Worm (Caenorhabditis elegans) whole organism, late embryonic: ENCODE data around the gene C28H8.2.

ENCODE experiments used
- ahr-1 ChIP-seq: sonication (generic microtip); optimal IDR thresholded peaks from 2 replicates; lab custom pipeline; 2016; ENCODE audit warnings: missing genetic modification characterization, missing compliant biosample characterization
- ceh-18 ChIP-seq: sonication (generic microtip); optimal IDR thresholded peaks from 2 replicates; lab custom pipeline; 2016; ENCODE audit warnings: missing genetic modification characterization, missing compliant biosample characterization
- ceh-2 ChIP-seq: sonication (generic microtip); optimal IDR thresholded peaks from 2 replicates; lab custom pipeline; 2016; ENCODE audit warnings: missing genotype, missing genetic modification characterization, missing compliant biosample characterization
- ceh-34 ChIP-seq: sonication (generic microtip); optimal IDR thresholded peaks from 2 replicates; lab custom pipeline; 2016; ENCODE audit warnings: mild to moderate bottlenecking, missing genetic modification characterization, missing compliant biosample characterization
- elt-2 ChIP-seq: sonication (generic microtip); optimal IDR thresholded peaks from 2 replicates; lab custom pipeline; 2016; ENCODE audit warnings: missing genetic modification reagents, missing genetic modification characterization, missing compliant biosample characterization
- ets-4 ChIP-seq: sonication (generic microtip); optimal IDR thresholded peaks from 2 replicates; lab custom pipeline; 2016; ENCODE audit warnings: missing genetic modification characterization, missing compliant biosample characterization
- fax-1 ChIP-seq: sonication (generic microtip); optimal IDR thresholded peaks from 2 replicates; lab custom pipeline; 2016; ENCODE audit warnings: missing genotype, missing genetic modification characterization, missing compliant biosample characterization
- fkh-10 ChIP-seq: fragments of 150-350 bp; optimal IDR thresholded peaks from 2 replicates; lab custom pipeline; 2014; ENCODE audit warnings: missing biosample characterization, missing genetic modification reagents, missing genetic modification characterization
- gmeb-2 ChIP-seq: sonication (generic microtip); optimal IDR thresholded peaks from 2 replicates; lab custom pipeline; 2016; ENCODE audit warnings: missing genetic modification characterization, inconsistent platforms, missing compliant biosample characterization
- hlh-15 ChIP-seq: sonication (generic microtip); optimal IDR thresholded peaks from 2 replicates; lab custom pipeline; 2016; ENCODE audit warnings: missing genetic modification characterization, missing compliant biosample characterization
- hlh-8 ChIP-seq: sonication (generic microtip); optimal IDR thresholded peaks from 2 replicates; lab custom pipeline; 2016; ENCODE audit warnings: missing genotype, missing genetic modification characterization, missing compliant biosample characterization
- lim-6 ChIP-seq: sonication (generic microtip); optimal IDR thresholded peaks from 2 replicates; lab custom pipeline; 2016; ENCODE audit warnings: missing genetic modification characterization, missing compliant biosample characterization
- lin-11 ChIP-seq: fragments of 200-800 bp; sonication (Bioruptor generic); optimal IDR thresholded peaks from 2 replicates; lab custom pipeline; 2018; ENCODE audit warnings: mild to moderate bottlenecking, missing genetic modification characterization, missing compliant biosample characterization
- nfya-1 ChIP-seq: sonication (generic microtip); optimal IDR thresholded peaks from 2 replicates; lab custom pipeline; 2017; ENCODE audit warnings: missing genetic modification characterization, mild to moderate bottlenecking, missing compliant biosample characterization, antibody characterized with exemption, moderate library complexity
- nhr-232 ChIP-seq: sonication (generic microtip); optimal IDR thresholded peaks from 2 replicates; lab custom pipeline; 2016; ENCODE audit warnings: missing genetic modification characterization, missing compliant biosample characterization
- npax-4 ChIP-seq: sonication (generic microtip); optimal IDR thresholded peaks from 2 replicates; lab custom pipeline; 2016; ENCODE audit warnings: missing genetic modification characterization, missing compliant biosample characterization
- pag-3 ChIP-seq: sonication (generic microtip); optimal IDR thresholded peaks from 2 replicates; lab custom pipeline; 2016; ENCODE audit warnings: missing compliant biosample characterization, missing genetic modification characterization, borderline replicate concordance
- pat-9 ChIP-seq: fragments of 200-800 bp; sonication (Bioruptor generic); optimal IDR thresholded peaks from 2 replicates; lab custom pipeline; 2018; ENCODE audit warnings: mild to moderate bottlenecking, missing genetic modification characterization, moderate library complexity, missing compliant biosample characterization
- pax-1 ChIP-seq: fragments of 150-350 bp; optimal IDR thresholded peaks from 2 replicates; lab custom pipeline; 2014; ENCODE audit warnings: missing biosample characterization, missing genetic modification characterization
- pha-4 ChIP-seq: fragments of 150-350 bp; optimal IDR thresholded peaks from 2 replicates; lab custom pipeline; 2018; ENCODE audit warnings: missing biosample characterization, missing genetic modification reagents, missing genetic modification characterization
- rnt-1 ChIP-seq: sonication (generic microtip); optimal IDR thresholded peaks from 2 replicates; lab custom pipeline; 2016; ENCODE audit warnings: missing genetic modification characterization, missing compliant biosample characterization
- ttx-3 ChIP-seq: sonication (generic microtip); optimal IDR thresholded peaks from 2 replicates; lab custom pipeline; 2016; ENCODE audit warnings: missing genetic modification reagents, missing genetic modification characterization, missing compliant biosample characterization
- unc-42 ChIP-seq: sonication (generic microtip); optimal IDR thresholded peaks from 2 replicates; lab custom pipeline; 2016; ENCODE audit warnings: missing genotype, missing genetic modification characterization, missing compliant biosample characterization
- unc-55 ChIP-seq: sonication (generic microtip); optimal IDR thresholded peaks from 2 replicates; lab custom pipeline; 2017; ENCODE audit warnings: missing biosample characterization, missing genetic modification reagents, missing genetic modification characterization

C28H8.2 gene

DNA sequence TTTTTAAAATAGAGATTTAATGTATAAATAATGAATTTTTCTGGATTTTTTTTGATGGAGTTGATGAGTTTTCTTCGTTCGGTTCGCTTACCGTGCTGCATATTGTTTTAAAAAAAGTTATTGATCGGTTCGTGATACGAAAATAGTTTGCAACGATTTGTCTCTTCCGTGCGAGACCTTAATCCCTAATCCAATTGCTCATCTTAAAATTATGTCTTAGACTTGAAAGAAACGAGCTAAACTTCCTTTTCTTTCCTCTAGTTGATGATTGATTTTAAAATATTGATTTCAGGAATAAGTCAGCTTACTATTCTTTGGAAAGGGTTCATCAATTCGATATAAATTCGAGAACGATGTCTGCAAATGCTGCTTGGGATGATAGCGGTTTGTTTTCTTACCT lies 11.7 kb upstream of the C28H8.2 start, which contains the start of gene C28H8.3:
C28H8.3 (plus strand) TSS at position 293 of the 400 bp plus-strand sequence.
- TF ChIP-seq pat-9 (tag; lab: Kevin White, UChicago) (no peak), hlh-15 (tag; lab: Kevin White, UChicago) (no peak)

DNA sequence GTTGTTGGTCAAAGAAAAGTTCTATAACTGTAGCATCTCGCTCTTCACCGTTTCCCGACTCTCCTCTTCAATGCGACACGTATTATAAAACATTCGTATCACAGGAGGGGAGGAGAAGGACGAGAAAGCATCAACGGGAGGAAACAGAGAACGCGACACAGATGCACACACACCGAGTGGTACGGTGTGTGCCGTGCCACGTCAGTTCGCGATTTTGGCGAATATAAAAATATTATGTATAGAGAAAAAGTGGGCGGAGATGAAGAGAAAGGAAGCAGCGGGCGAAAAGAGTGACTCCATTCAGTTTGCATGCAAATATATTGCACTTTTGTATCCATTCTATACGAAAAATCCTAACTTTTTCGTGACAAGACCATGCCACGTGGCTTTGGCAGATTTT lies 5.4 kb upstream of the C28H8.2 start:
- TF ChIP-seq fkh-10: no peak
- no peak for TF ChIP-seq ceh-34 (tag; lab: Kevin White, UChicago)
- TF ChIP-seq nfya-1 (tag; lab: Kevin White, UChicago): peak; percentile 55
- TF ChIP-seq pha-4 (tag; lab: Kevin White, UChicago): no peak
- TF ChIP-seq elt-2 (tag; lab: Kevin White, UChicago): peak; percentile 5

DNA sequence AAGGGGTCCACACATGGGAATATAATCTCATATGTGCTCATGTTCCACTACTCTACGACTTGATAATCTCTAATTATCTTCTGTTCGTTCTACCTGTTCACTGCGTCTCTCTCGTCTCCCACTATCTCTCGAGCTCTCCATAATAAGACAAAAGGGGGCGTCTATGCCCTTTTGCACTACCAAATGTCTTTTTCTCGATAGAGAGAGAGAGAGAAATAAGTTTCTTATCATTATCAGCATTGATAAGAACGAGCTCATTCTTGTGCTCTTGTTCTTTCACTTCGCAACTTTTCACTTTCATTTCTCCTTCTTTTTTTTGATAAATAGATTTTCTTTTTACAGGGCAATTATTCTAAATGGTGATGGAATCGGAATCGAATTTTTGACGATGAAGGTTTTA lies 4.2 kb upstream of the C28H8.2 start:
- no peak for TF ChIP-seq unc-42
- no peak for TF ChIP-seq lin-11
- peak; percentile 94 for TF ChIP-seq elt-2 (tag; lab: Kevin White, UChicago)

DNA sequence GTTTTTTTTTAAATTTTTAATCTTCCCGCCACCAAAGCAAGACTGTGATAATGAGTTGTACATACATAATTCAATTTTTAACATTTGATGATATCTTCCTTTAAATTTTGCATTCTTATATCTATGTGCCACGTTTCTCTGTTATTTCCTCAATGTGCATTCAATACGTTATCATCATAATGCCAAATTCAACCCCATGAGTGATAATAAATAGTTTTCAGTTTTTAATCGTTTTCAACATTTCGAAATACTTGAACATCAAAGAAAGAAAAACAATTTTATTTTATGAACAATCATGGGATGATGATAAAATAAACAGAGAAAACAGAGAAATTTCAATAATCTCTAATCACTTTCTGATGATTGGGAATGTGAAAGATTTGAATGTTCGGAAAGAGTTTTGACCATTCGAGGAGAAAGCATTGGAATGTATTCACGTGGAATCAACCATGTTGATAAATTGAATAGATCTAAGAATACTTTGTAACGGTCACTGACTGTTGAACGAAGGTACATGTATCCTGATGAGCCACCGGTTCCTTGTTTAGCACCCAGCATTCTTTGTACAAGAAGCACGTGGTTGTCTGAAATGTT lies 2.7 kb upstream of the C28H8.2 start:
- TF ChIP-seq ceh-34 (tag; lab: Kevin White, UChicago) (no peak), elt-2 (tag; lab: Kevin White, UChicago) (peak; percentile 23), pag-3 (tag; lab: Kevin White, UChicago) (no peak), gmeb-2 (tag; lab: Kevin White, UChicago) (no peak)

DNA sequence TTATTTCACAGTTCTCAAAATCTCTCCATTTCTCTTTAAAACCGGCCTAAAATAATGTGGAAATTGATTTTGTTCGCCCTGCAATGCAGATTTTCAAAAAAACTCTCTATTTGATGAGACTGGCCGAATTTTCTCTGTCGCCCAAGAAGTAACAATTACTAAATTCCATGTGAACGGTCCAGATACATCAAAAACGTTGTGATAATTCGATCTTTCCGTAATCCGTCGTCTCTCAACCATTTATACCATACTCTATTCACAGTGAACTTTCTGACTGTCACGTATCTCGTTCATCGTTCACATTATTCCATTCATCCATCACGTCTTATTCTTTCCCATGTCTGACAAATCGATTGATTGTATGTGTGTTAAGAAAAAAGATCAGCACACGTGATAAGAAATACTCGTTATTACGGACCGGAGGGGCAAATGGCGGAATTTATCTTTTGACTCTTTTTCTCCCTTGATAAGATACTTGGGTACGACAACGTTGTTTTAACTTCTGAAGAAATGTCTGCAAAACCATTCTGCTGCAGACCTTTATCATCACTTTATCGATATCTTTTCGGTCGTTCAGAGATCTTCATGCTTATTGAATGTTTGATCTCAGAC lies 1.1 kb downstream of the C28H8.2 start:
- TF ChIP-seq elt-2 (tag; lab: Kevin White, UChicago) (peak; percentile 14), pax-1 (tag; lab: Kevin White, UChicago) (no peak)

DNA sequence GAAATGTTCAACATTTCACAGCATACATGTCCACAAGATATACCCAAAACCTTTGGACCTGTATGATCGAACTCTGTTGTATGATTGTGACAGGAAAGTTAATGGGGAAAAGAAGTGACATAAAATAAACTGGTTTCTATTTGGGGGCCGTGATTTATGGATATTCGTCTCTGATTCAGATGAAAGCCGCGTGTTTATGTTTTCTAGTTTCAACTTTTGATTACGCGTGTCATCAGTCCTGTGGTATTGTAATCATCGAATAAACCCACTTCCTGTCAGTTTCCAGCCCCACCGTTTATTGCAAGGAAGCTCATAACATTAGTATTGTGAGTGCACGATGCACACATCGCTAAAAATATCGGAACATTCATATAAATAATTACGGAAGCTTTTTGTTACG lies 2.1 kb downstream of the C28H8.2 start:
- no peak for TF ChIP-seq ahr-1 (tag; lab: Kevin White, UChicago)
- TF ChIP-seq ceh-18 (tag; lab: Kevin White, UChicago): no peak

DNA sequence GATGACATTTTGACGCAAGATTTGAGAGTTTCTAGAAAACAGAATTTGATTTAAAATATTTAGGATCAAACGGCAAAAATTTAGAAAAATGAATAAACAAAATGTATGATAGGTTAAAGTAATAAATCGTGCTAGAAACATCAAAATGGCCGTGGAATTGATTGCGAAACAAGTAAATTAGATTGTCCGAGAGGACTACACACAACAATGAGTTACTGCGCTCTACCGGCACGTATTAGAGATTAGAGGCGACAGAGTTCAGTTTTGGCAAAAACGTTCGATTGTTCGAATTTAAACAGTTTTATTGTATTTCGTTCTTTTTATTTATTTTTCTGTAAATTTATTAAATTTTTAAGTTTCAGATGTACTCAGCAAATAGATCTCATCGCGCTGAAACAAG lies 5.6 kb downstream of the C28H8.2 start, which contains the start of the genes dnc-2 and bcl-7:
dnc-2 (minus strand) TSS at position 33 of the 400 bp plus-strand sequence.
bcl-7 (plus strand) TSS at position 363 of the 400 bp plus-strand sequence.
- TF ChIP-seq fax-1 (no peak), unc-42 (peak; percentile 26)

DNA sequence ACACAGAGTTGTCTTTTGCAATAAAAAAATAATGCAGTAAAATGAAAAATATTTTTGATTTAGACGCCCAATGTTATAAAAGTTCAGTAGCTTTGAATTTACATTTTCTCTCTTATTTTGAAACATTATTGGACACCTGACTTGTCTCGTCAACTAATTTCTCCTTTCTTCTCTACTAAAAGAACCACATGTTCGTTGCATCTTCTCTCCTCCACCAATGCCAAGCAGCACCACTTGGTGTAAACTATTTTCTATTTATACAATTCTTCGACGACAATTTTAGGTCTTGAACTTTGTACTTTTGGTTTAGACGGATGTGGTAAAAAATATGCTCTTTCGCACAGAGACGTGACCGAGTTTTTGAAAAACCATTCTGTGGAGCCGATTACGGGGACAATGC lies 10.5 kb downstream of the C28H8.2 start:
- TF ChIP-seq rnt-1: peak; percentile 0
- no peak for TF ChIP-seq lim-6 (tag; lab: Kevin White, UChicago)
- TF ChIP-seq ceh-2 (tag; lab: Kevin White, UChicago): no peak
- TF ChIP-seq hlh-8: peak; percentile 25
- TF ChIP-seq nhr-232 (tag; lab: Kevin White, UChicago): no peak
- peak; percentile 26 for TF ChIP-seq unc-55 (GFP tag; lab: Kevin White, UChicago)

DNA sequence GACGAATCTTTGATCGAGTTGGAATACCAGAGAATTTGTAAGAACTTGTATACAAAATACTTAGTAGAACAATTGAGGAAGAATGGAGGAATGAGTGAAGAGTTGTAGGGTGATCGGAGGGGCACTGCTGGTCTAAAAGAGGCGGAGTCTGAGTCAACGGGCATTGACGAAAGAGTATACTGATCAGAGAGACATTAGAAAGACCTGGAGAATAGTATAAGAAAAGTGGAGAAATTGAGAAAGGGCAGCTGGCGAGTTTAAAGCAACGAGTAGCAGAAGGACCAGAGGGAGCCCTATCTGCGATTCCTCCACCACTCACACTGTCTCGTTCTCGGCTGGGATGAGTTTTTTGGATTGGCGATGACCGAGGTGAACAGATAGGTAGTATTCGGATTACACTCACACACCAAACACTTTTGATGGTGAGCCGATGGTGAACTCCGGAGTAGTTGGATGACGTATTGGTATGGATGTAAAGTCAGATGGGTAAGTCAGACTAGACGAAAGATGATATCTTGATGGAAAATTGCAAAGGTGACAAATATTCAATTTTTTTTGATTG lies 11.4 kb downstream of the C28H8.2 start, which contains the start of gene EGAP1.5:
EGAP1.5 (plus strand) TSS at position 289 of the 562 bp plus-strand sequence.
- no peak for TF ChIP-seq npax-4 (tag; lab: Kevin White, UChicago)
- no peak for TF ChIP-seq ets-4 (tag; lab: Kevin White, UChicago)
- TF ChIP-seq ttx-3: no peak
- TF ChIP-seq ceh-34 (tag; lab: Kevin White, UChicago): peak; percentile 37
- TF ChIP-seq pat-9 (tag; lab: Kevin White, UChicago): peak; percentile 28
